Fruit fly (Drosophila melanogaster) whole organism, wandering third instar larva: Measurements from ENCODE around the gene Creld.

Experiments
- Dfd ChIP-seq: fragments of >200 bp; optimal IDR thresholded peaks from 2 replicates; lab custom pipeline; 2017; ENCODE audit warnings: missing biosample characterization, missing genetic modification characterization
- Dif ChIP-seq: fragments of 200-275, 200-300 bp; sonication (Bioruptor generic); optimal IDR thresholded peaks from 2 replicates; lab custom pipeline; 2018; ENCODE audit warnings: missing biosample characterization, missing genetic modification characterization; ENCODE audit not compliant: partially characterized antibody
- HLH106 ChIP-seq: fragments of 200-800 bp; optimal IDR thresholded peaks from 3 replicates; lab custom pipeline; 2019; ENCODE audit warnings: missing biosample characterization, mild to moderate bottlenecking, missing genetic modification characterization, moderate library complexity
- Hr78 ChIP-seq: fragments of >200 bp; optimal IDR thresholded peaks from 2 replicates; lab custom pipeline; 2017; ENCODE audit warnings: missing biosample characterization, missing genetic modification characterization
- Myc ChIP-seq: fragments of >200 bp; optimal IDR thresholded peaks from 2 replicates; lab custom pipeline; 2017
- Rel ChIP-seq, 2 experiments: fragments of 200-800 bp; sonication (Bioruptor generic) in 1 of 2; optimal IDR thresholded peaks; 2 replicates in 1 of 2; 3 replicates in 1 of 2; lab custom pipeline; 2016 to 2019; ENCODE audit warnings: mild to moderate bottlenecking in 2 of 2, missing biosample characterization in 2 of 2, missing genetic modification characterization in 2 of 2, moderate library complexity in 1 of 2
- dmrt93B ChIP-seq: fragments of 200-800 bp; sonication (Bioruptor generic); optimal IDR thresholded peaks from 2 replicates; lab custom pipeline; 2018; ENCODE audit warnings: missing biosample characterization, mild to moderate bottlenecking, missing genetic modification characterization
- h ChIP-seq: fragments of 200-800 bp; sonication (Bioruptor generic); optimal IDR thresholded peaks from 3 replicates; lab custom pipeline; 2016; ENCODE audit warnings: missing biosample characterization, mild to moderate bottlenecking, missing genetic modification characterization
- lola ChIP-seq: fragments of >200 bp; optimal IDR thresholded peaks from 2 replicates; lab custom pipeline; 2017; ENCODE audit warnings: missing biosample characterization, missing genetic modification characterization
- usp ChIP-seq: fragments of >200 bp; optimal IDR thresholded peaks from 2 replicates; lab custom pipeline; 2017; ENCODE audit warnings: missing biosample characterization, missing genetic modification characterization

- TF ChIP-seq Hr78 (GFP tag; lab: Kevin White, UChicago) (no peak), HLH106 (tag; lab: Kevin White, UChicago) (no peak), Rel (GFP tag; optimal IDR thresholded peaks at IDR 0.05; lab: Kevin White, UChicago) (no peak), Rel (tag; optimal IDR thresholded peaks at IDR 0.05; lab: Kevin White, UChicago) (peak; percentile 88), h (GFP tag; lab: Kevin White, UChicago) (no peak), Myc (no peak), Dif (GFP tag; lab: Kevin White, UChicago) (no peak), lola (GFP tag; lab: Kevin White, UChicago) (no peak), dmrt93B (GFP tag; lab: Kevin White, UChicago) (no peak), usp (GFP tag; lab: Kevin White, UChicago) (no peak), Dfd (GFP tag; lab: Kevin White, UChicago) (no peak)
Measured at dm6 chr2L:85701-86100, 16.5 kb upstream of the Creld start.
